Fruit fly (Drosophila melanogaster): Measurements from ENCODE around the gene CG40813.
"Not testable (repeated sequence)": the region's sequence is repeated elsewhere in the genome, so short reads cannot be mapped to it uniquely, and the experiment has no call there.

Gene CG40813

DNA sequence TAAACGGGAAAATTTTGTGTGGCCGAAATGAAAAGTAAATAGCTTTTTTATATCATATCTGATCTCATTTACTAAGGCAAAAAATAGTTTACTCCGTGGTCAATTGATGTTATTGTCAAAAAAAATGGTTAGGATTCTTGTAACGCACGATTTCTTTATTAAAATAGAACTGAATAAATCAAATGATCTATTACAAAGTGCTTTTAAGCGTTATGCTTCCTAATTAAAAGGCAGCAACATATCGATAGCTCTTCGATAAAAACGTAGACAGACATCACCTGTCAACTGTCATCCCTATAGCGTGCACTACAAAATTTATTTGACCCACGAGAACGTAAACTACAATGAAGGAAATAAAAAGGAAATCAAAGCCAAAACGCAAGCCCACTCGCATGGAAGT, at the start of gene CG40813:
Gene CG40813 (plus strand): TSS at position 301 of the 400 bp plus-strand sequence.
- TF ChIP-seq Sin3A, insv, h (optimal IDR thresholded peaks at IDR 0.05): not testable (repeated sequence)

dm6 chrX:22147489-22147888, 4.6 kb downstream of the CG40813 start, which contains the start of gene CG46504:
CG46504 (plus strand) TSS chrX:22147789.
- TF ChIP-seq Myc, insv, h (optimal IDR thresholded peaks at IDR 0.05): not testable (repeated sequence)

- not testable (repeated sequence) for TF ChIP-seq Sin3A, ttk, insv (optimal IDR thresholded peaks at IDR 0.05)
Observed at dm6 chrX:22152542-22152941, 9.7 kb downstream of the CG40813 start, which contains the start of gene CG46505. CG46505 (plus strand) TSS chrX:22152842.

DNA sequence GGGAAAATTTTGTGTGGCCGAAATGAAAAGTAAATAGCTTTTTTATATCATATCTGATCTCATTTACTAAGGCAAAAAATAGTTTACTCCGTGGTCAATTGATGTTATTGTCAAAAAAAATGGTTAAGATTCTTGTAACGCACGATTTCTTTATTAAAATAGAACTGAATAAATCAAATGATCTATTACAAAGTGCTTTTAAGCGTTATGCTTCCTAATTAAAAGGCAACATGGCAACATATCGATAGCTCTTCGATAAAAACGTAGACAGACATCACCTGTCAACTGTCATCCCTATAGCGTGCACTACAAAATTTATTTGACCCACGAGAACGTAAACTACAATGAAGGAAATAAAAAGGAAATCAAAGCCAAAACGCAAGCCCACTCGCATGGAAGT, 14.7 kb downstream of the CG40813 start, which contains the start of gene CG46506:
Gene CG46506 (plus strand): TSS at position 301 of the 400 bp plus-strand sequence.
- not testable (repeated sequence) for TF ChIP-seq Myc, insv, Sin3A (optimal IDR thresholded peaks at IDR 0.05)

dm6 chrX:22162623-22163022, 19.8 kb downstream of the CG40813 start, which contains the start of gene CG46507:
CG46507 (plus strand) TSS chrX:22162923.
- TF ChIP-seq ttk, h, psq (optimal IDR thresholded peaks at IDR 0.05): not testable (repeated sequence)

DNA sequence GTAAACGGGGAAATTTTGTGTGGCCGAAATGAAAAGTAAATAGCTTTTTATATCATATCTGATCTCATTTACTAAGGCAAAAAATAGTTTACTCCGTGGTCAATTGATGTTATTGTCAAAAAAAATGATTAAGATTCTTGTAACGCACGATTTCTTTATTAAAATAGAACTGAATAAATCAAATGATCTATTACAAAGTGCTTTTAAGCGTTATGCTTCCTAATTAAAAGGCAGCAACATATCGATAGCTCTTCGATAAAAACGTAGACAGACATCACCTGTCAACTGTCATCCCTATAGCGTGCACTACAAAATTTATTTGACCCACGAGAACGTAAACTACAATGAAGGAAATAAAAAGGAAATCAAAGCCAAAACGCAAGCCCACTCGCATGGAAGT, 24.5 kb downstream of the CG40813 start, which contains the start of gene CG46508:
Gene CG46508 (plus strand): TSS at position 301 of the 400 bp plus-strand sequence.
- TF ChIP-seq insv, Sin3A, ttk (optimal IDR thresholded peaks at IDR 0.05): not testable (repeated sequence)

DNA sequence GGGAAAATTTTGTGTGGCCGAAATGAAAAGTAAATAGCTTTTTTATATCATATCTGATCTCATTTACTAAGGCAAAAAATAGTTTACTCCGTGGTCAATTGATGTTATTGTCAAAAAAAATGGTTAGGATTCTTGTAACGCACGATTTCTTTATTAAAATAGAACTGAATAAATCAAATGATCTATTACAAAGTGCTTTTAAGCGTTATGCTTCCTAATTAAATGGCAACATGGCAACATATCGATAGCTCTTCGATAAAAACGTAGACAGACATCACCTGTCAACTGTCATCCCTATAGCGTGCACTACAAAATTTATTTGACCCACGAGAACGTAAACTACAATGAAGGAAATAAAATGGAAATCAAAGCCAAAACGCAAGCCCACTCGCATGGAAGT, 29.5 kb downstream of the CG40813 start, which contains the start of gene CG46509:
Gene CG46509 (plus strand): TSS at position 301 of the 400 bp plus-strand sequence.
- TF ChIP-seq Myc, h, Sin3A (optimal IDR thresholded peaks at IDR 0.05): not testable (repeated sequence)

DNA sequence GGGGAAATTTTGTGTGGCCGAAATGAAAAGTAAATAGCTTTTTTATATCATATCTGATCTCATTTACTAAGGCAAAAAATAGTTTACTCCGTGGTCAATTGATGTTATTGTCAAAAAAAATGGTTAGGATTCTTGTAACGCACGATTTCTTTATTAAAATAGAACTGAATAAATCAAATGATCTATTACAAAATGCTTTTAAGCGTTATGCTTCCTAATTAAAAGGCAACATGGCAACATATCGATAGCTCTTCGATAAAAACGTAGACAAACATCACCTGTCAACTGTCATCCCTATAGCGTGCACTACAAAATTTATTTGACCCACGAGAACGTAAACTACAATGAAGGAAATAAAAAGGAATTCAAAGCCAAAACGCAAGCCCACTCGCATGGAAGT, 34.3 kb downstream of the CG40813 start, which contains the start of gene CG46510:
Gene CG46510 (plus strand): TSS at position 301 of the 400 bp plus-strand sequence.
- TF ChIP-seq insv, Myc, h (optimal IDR thresholded peaks at IDR 0.05): not testable (repeated sequence)

- TF ChIP-seq ttk, psq, insv (optimal IDR thresholded peaks at IDR 0.05): not testable (repeated sequence)
Observed at dm6 chrX:22182193-22182592, 39.3 kb downstream of the CG40813 start, which contains the start of gene CG46511. CG46511 (plus strand) TSS chrX:22182493.

- TF ChIP-seq insv, psq, Sin3A (optimal IDR thresholded peaks at IDR 0.05): not testable (repeated sequence)
Observed at dm6 chrX:22187070-22187469, 44.2 kb downstream of the CG40813 start, which contains the start of gene CG46512. CG46512 (plus strand) TSS chrX:22187370.

DNA sequence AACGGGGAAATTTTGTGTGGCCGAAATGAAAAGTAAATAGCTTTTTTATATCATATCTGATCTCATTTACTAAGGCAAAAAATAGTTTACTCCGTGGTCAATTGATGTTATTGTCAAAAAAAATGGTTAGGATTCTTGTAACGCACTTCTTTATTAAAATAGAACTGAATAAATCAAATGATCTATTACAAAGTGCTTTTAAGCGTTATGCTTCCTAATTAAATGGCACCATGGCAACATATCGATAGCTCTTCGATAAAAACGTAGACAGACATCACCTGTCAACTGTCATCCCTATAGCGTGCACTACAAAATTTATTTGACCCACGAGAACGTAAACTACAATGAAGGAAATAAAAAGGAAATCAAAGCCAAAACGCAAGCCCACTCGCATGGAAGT, 49.1 kb downstream of the CG40813 start, which contains the start of gene CG46513:
Gene CG46513 (plus strand): TSS at position 301 of the 400 bp plus-strand sequence.
- TF ChIP-seq insv, ttk, psq (optimal IDR thresholded peaks at IDR 0.05): not testable (repeated sequence)
